Worm (Caenorhabditis elegans) whole organism, L2 larva: ENCODE measurements around the gene nhr-35.

ENCODE experiments used
- C34F6.9 ChIP-seq: fragments of 150-350 bp; optimal IDR thresholded peaks from 2 replicates; lab custom pipeline; 2014; ENCODE audit warnings: missing biosample characterization, missing genetic modification characterization
- ZK546.5 ChIP-seq: sonication (generic microtip); optimal IDR thresholded peaks from 2 replicates; lab custom pipeline; 2017; ENCODE audit warnings: missing biosample characterization, missing genetic modification characterization
- alr-1 ChIP-seq: fragments of 150-350 bp; optimal IDR thresholded peaks from 2 replicates; lab custom pipeline; 2014; ENCODE audit warnings: missing biosample characterization, missing genetic modification characterization
- aly-2 ChIP-seq: fragments of 150-350 bp; optimal IDR thresholded peaks from 2 replicates; lab custom pipeline; 2014; ENCODE audit warnings: missing biosample characterization, missing genetic modification characterization
- ama-1 ChIP-seq: fragments of 150-350 bp; optimal IDR thresholded peaks from 2 replicates; lab custom pipeline; 2018; ENCODE audit warnings: inconsistent platforms
- ceh-16 ChIP-seq: fragments of 150-350 bp; optimal IDR thresholded peaks from 2 replicates; lab custom pipeline; 2014; ENCODE audit warnings: missing biosample characterization, missing genetic modification characterization
- ceh-82 ChIP-seq: fragments of 150-350 bp; optimal IDR thresholded peaks from 2 replicates; lab custom pipeline; 2014; ENCODE audit warnings: missing biosample characterization, missing genetic modification characterization
- dmd-4 ChIP-seq: sonication (generic microtip); optimal IDR thresholded peaks from 2 replicates; lab custom pipeline; 2017; ENCODE audit warnings: missing biosample characterization, missing genetic modification characterization
- elt-3 ChIP-seq: sonication (generic microtip); optimal IDR thresholded peaks from 2 replicates; lab custom pipeline; 2017; ENCODE audit warnings: missing biosample characterization, missing genetic modification characterization
- fos-1 ChIP-seq: fragments of 150-350 bp; optimal IDR thresholded peaks from 2 replicates; lab custom pipeline; 2014; ENCODE audit warnings: missing biosample characterization, missing genetic modification characterization
- gmeb-1 ChIP-seq: fragments of 150-350 bp; optimal IDR thresholded peaks from 2 replicates; lab custom pipeline; 2014; ENCODE audit warnings: missing biosample characterization, missing genetic modification characterization
- lin-13 ChIP-seq: fragments of 150-350 bp; optimal IDR thresholded peaks from 2 replicates; lab custom pipeline; 2014; ENCODE audit warnings: missing biosample characterization, missing genetic modification reagents, missing genetic modification characterization
- lin-39 ChIP-seq: fragments of 150-350 bp; optimal IDR thresholded peaks from 2 replicates; lab custom pipeline; 2014; ENCODE audit warnings: missing biosample characterization, missing genetic modification reagents, missing genetic modification characterization
- mab-5 ChIP-seq: fragments of 150-350 bp; optimal IDR thresholded peaks from 2 replicates; lab custom pipeline; 2014; ENCODE audit warnings: missing biosample characterization, missing genetic modification characterization
- mbf-1 ChIP-seq: sonication (generic microtip); optimal IDR thresholded peaks from 2 replicates; lab custom pipeline; 2017; ENCODE audit warnings: missing biosample characterization, missing genetic modification characterization
- mdl-1 ChIP-seq, 2 experiments: fragments of 150-350 bp in 1 of 2; sonication (generic microtip) in 1 of 2; optimal IDR thresholded peaks; 2 replicates each; lab custom pipeline; 2017; ENCODE audit warnings: missing biosample characterization in 2 of 2, missing genetic modification characterization in 2 of 2
- nhr-11 ChIP-seq: fragments of 150-350 bp; optimal IDR thresholded peaks from 2 replicates; lab custom pipeline; 2014; ENCODE audit warnings: missing biosample characterization, missing genetic modification characterization
- nhr-12 ChIP-seq: fragments of 150-350 bp; optimal IDR thresholded peaks from 2 replicates; lab custom pipeline; 2014; ENCODE audit warnings: missing biosample characterization, missing genetic modification characterization
- nhr-77 ChIP-seq: fragments of 150-350 bp; optimal IDR thresholded peaks from 2 replicates; lab custom pipeline; 2014; ENCODE audit warnings: missing biosample characterization, missing genetic modification characterization
- sem-4 ChIP-seq: fragments of 150-350 bp; optimal IDR thresholded peaks from 2 replicates; lab custom pipeline; 2014; ENCODE audit warnings: missing biosample characterization, missing genetic modification reagents, missing genetic modification characterization
- unc-55 ChIP-seq: fragments of 150-350 bp; sonication (generic microtip); optimal IDR thresholded peaks from 3 replicates; lab custom pipeline; 2014; ENCODE audit warnings: missing biosample characterization, missing genetic modification reagents, missing genetic modification characterization
- ztf-4 ChIP-seq: fragments of 150-350 bp; optimal IDR thresholded peaks from 2 replicates; lab custom pipeline; 2014; ENCODE audit warnings: missing biosample characterization, missing genetic modification characterization

Gene nhr-35

DNA sequence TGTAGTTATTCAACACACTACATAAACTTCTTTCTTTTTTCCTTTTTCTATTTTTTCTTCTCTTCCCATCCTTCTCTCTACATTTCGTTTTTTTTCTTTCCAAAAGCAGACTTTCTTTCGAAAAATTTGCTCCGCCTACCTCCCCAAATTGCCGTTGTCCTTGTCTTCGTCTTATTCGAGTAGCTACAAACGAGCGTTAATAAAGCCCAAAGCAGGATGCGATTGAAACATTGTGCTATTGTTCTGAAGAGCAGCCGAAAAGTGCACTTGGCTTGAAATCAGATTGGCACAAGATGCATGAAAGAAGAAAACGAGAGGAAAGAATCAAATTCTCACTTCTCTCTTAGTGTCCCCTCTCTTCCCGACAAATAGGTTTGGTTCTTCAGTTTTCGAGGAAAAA, 42.4 kb downstream of the nhr-35 start:
- TF ChIP-seq C34F6.9 (tag; lab: Kevin White, UChicago), result peak; percentile 7
- TF ChIP-seq ztf-4, result no peak

DNA sequence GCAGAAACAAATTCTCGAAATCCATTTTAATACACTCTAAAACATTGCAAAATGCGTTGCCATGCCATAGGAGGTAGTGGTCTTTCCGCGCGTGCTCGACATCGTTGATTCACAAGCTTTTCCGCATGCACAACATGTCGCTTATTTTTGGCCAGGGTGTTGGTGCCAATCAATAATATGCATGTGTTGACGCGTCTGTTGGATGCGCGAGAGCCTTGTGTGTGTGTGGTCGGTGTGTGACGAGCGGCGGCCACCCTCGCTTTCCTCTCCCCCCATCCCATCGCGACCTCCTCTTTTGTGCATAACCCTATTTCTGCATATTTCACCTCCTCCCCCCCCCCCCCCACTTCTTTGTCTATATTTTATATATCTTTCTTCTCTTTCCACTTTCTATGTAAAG, 43.8 kb downstream of the nhr-35 start:
- TF ChIP-seq sem-4 (tag; lab: Kevin White, UChicago) (no peak), ceh-82 (tag; lab: Kevin White, UChicago) (no peak), unc-55 (peak; percentile 27), C34F6.9 (tag; lab: Kevin White, UChicago) (peak; percentile 16), lin-13 (GFP tag; lab: Kevin White, UChicago) (no peak), ZK546.5 (tag; lab: Kevin White, UChicago) (no peak), fos-1 (tag; lab: Kevin White, UChicago) (no peak)
- TF ChIP-seq, all 48 proteins: peak for 2

DNA sequence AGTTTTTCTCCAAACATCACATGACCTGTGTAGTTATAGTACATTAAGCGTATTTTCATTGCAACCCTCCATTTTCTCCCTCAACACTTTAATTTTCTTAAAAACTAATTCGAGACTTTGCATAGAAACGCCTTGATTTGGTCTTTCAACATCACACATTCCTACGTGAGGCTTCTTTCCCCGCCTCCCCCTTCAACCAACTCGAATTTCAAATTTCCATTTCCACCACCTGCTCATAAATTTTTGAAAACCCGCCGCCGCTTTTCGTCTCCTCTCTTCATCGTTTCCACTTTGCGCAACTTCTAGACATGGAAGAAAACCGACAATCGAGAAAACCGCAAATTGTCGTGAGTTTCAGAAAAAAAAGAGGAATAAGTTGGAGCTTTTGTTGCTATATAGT, 45.5 kb downstream of the nhr-35 start, which contains the start of gene C05E11.3:
C05E11.3 (plus strand) TSS at position 301 of the 400 bp plus-strand sequence.
- no peak for TF ChIP-seq alr-1 (tag; lab: Kevin White, UChicago)
- peak; percentile 44 for TF ChIP-seq unc-55
- TF ChIP-seq elt-3 (tag; lab: Kevin White, UChicago), result no peak
- no peak for TF ChIP-seq ama-1 (lab: Kevin White, UChicago)
- no peak for TF ChIP-seq mab-5 (tag; lab: Kevin White, UChicago)
- TF ChIP-seq, all 48 proteins: peak for 1

DNA sequence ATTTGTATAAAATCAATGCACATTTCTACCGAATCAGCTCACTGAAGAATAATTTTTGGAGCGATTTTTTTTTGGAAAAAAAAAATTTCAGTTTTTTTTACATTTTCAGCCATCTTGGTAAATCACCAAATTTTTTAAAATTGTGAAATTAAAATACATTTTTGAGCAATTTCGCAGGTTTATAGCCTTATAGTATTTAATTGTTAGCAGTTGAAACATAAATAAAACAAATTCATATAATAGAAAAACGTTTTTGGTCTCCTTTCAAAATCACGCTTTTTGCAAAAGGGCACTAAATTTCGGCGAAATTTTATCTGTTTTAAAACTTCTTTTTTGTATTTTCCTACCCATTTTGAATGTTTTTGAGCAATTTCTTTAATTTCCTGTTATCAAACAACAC, 46.1 kb downstream of the nhr-35 start:
- no peak for TF ChIP-seq aly-2 (tag; lab: Kevin White, UChicago)
- TF ChIP-seq ama-1 (lab: Kevin White, UChicago), result no peak
- no peak for TF ChIP-seq elt-3 (tag; lab: Kevin White, UChicago)

DNA sequence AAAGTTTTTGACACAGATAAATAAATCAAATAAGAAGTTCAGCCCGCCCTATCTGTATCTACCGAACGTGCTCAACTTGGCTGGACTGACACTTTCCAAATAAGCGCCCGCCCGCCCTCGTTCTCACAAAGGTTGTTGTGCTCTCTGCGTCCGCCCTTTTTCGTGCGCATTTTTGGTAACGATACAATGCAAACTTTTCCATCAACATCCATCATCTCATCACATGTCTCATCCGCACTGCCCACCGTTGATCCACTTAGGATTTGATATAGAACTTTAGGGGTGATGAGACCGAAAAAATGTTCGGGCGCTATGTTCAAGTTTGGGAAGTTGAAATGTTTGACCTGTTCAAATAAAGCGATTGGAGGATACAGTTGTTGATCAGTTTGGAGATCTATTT, 53.1 kb downstream of the nhr-35 start, which contains the start of gene C05E11.7:
C05E11.7 (minus strand) TSS at position 101 of the 400 bp plus-strand sequence.
- TF ChIP-seq nhr-11 (tag; lab: Kevin White, UChicago) (no peak), nhr-77 (tag; lab: Kevin White, UChicago) (no peak), ZK546.5 (tag; lab: Kevin White, UChicago) (no peak), ceh-82 (tag; lab: Kevin White, UChicago) (no peak), mbf-1 (no peak), ceh-16 (tag; lab: Kevin White, UChicago) (no peak), gmeb-1 (tag; lab: Kevin White, UChicago) (no peak), nhr-12 (no peak), mdl-1 (tag; optimal IDR thresholded peaks at IDR 0.05; lab: Kevin White, UChicago) (no peak), elt-3 (tag; lab: Kevin White, UChicago) (no peak), dmd-4 (no peak), lin-39 (no peak), mab-5 (tag; lab: Kevin White, UChicago) (no peak)

DNA sequence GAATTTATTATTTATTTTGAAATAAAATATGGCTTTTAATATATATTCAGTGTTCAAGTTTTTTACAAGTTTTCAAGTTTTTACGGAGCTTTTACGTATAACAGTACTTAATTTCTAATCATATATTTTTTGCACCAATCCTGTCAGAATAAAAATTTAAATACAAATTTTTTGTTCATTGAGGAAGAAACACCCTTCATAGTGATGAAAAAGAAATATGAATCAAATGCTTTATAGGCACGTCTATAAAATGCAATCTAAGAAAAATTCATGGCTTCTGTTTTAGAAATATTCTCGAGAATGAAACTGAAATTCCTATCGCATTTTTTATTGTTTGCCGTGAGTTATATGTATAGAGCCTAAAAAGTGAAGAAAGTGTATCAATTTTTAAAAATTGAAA, 54.1 kb downstream of the nhr-35 start, which contains the start of gene C05E11.2:
C05E11.2 (plus strand) TSS at position 301 of the 400 bp plus-strand sequence.
- TF ChIP-seq aly-2 (tag; lab: Kevin White, UChicago), result no peak
- TF ChIP-seq, all 48 proteins: peak for 0
